In the genomic region with DNA sequence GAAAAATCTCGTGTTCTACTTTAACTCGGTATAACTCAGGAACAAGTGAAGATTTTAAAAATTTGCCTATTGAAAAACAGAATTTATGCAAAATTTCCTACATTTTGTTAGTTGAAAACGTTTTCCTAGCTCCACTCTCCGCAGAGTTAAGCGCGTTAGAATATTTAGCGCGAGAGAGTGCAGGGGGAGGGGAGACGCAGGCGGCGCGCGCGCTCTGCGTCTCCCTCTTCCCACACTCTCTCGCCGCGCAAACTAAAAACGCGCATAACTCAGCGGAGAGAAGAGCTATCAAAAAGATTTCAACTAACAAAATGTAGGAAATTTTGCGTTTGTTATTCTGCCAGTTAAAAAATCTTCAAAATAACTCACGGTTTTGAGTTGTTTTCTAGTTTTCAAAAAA, we compare ENCODE assay signal across 2 worm cellular contexts.
TF ChIP-seq lines count a peak whose summit lies in the region.

No protein-coding gene starts in this region.

TF ChIP-seq in whole organism, L4 larva, 104 proteins besides CTCF, POLR2A, EP300 and RAD21:
- no peak for TF ChIP-seq ceh-82 (tag; optimal IDR thresholded peaks at IDR 0.05; lab: Kevin White, UChicago)
- TF ChIP-seq set-16 (GFP tag; IDR thresholded peaks at IDR 0.05; lab: Robert Waterston, UW), result peak; percentile 36; the same call in 1 of the 2 replicates
TF ChIP-seq in whole organism, L4 larva: peak in this region for 1.

TF ChIP-seq in whole organism, young adult, 124 proteins besides CTCF, POLR2A, EP300 and RAD21:
- TF ChIP-seq mcd-1 (GFP tag; IDR thresholded peaks at IDR 0.05; lab: Robert Waterston, UW) (0 out of 2 replicates have a peak, but pooled peaks have one; percentile 22), K12H6.12 (tag; optimal IDR thresholded peaks at IDR 0.05; lab: Kevin White, UChicago) (no peak), K11D2.4 (GFP tag; IDR thresholded peaks at IDR 0.05; lab: Robert Waterston, UW) (no peak), zfh-2 (GFP tag; conservative IDR thresholded peaks at IDR 0.05; lab: Robert Waterston, UW) (peak; percentile 55; the same call in 1 of the 2 replicates), hmg-1.2 (GFP tag; IDR thresholded peaks at IDR 0.05; lab: Robert Waterston, UW) (peak; percentile 91)
